Worm (Caenorhabditis elegans): ENCODE data around the gene R08C7.5.

The R08C7.5 gene

DNA sequence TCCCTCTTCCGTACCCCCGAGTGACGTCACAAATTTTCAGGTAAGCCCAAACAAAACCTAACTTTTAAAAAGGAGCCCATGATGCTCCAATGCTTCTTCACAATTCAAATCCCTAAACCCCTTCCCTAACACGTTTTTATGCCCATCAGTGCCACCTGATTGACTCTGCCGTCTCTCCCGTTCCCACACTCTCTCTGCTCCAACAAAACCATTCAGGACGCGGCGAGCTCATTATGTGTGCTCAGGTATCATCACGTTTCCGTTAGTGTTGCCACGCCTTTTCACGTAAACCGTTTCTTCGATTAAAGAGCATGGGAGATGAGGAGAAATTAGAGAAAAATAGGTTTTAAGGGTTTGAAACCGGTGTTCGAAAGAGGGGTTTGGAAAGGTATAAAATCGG lies 33.1 kb downstream of the R08C7.5 start, which contains the start of gene M01H9.2:
Gene M01H9.2 (minus strand): TSS at position 101 of the 400 bp plus-strand sequence.
- TF ChIP-seq ceh-9 (tag; optimal IDR thresholded peaks at IDR 0.05) (no peak), lsy-12 (tag; optimal IDR thresholded peaks at IDR 0.05) (no peak), nhr-77 (tag; optimal IDR thresholded peaks at IDR 0.05) (no peak), ZK546.5 (tag; optimal IDR thresholded peaks at IDR 0.05) (no peak), unc-39 (tag; optimal IDR thresholded peaks at IDR 0.05) (no peak), egl-27 (tag; optimal IDR thresholded peaks at IDR 0.05) (no peak), ztf-4 (tag; optimal IDR thresholded peaks at IDR 0.05) (no peak), hmg-11 (tag; optimal IDR thresholded peaks at IDR 0.05) (no peak), tbx-2 (tag; optimal IDR thresholded peaks at IDR 0.05) (no peak), mml-1 (tag; optimal IDR thresholded peaks at IDR 0.05) (no peak), lin-39 (tag; optimal IDR thresholded peaks at IDR 0.05) (no peak), ceh-16 (tag; optimal IDR thresholded peaks at IDR 0.05) (no peak), egl-5 (tag; optimal IDR thresholded peaks at IDR 0.05) (no peak), sea-2 (GFP tag; optimal IDR thresholded peaks at IDR 0.05) (no peak), jun-1 (tag; optimal IDR thresholded peaks at IDR 0.05) (no peak)

DNA sequence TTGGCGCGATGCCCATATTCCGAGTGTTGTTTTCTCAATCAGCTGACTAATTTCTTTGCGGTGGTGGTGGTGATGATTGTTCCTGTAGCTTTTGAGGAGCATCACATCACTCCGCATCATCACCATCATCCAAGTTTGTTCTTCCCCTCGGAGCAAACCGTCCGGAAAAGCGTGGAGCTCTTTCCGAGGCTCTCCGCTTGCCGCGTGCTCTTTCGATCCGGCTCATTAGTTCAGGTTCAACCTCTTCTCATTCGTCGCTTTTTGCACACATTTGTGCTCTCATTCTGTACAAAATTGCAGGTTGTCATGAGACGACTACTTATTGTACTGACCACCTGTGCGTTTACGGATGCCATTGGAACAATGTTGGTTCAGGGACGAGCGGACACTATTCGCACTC lies 35.2 kb downstream of the R08C7.5 start, which contains the start of gene M01H9.5:
Gene M01H9.5 (plus strand): TSS at position 301 of the 400 bp plus-strand sequence.
- TF ChIP-seq ceh-16 (tag; optimal IDR thresholded peaks at IDR 0.05) (no peak), unc-62 (GFP tag; optimal IDR thresholded peaks at IDR 0.05) (no peak), nhr-12 (tag; optimal IDR thresholded peaks at IDR 0.05) (no peak), lsy-12 (tag; optimal IDR thresholded peaks at IDR 0.05) (no peak), snpc-4 (tag; optimal IDR thresholded peaks at IDR 0.05) (no peak), nhr-23 (tag; optimal IDR thresholded peaks at IDR 0.05) (no peak), skn-1 (tag; optimal IDR thresholded peaks at IDR 0.05) (no peak), elt-3 (tag; optimal IDR thresholded peaks at IDR 0.05) (no peak), aly-2 (tag; optimal IDR thresholded peaks at IDR 0.05) (no peak)

ce11 chrIV:4468046-4468727 lies 38.2 kb downstream of the R08C7.5 start:
- TF ChIP-seq ztf-4 (tag; optimal IDR thresholded peaks at IDR 0.05): peak; percentile 69
- no peak for TF ChIP-seq daf-12 (tag; optimal IDR thresholded peaks at IDR 0.05)
- TF ChIP-seq lsy-12 (tag; optimal IDR thresholded peaks at IDR 0.05): peak; percentile 46
- no peak for TF ChIP-seq sea-2 (GFP tag; optimal IDR thresholded peaks at IDR 0.05)
- TF ChIP-seq jun-1 (tag; optimal IDR thresholded peaks at IDR 0.05): peak; percentile 17
- TF ChIP-seq hmg-11 (tag; optimal IDR thresholded peaks at IDR 0.05): peak; percentile 9
- TF ChIP-seq nhr-43 (tag; optimal IDR thresholded peaks at IDR 0.05; ENCODE audit: poor library complexity, severe bottlenecking): peak; percentile 65
- TF ChIP-seq tbx-2 (tag; optimal IDR thresholded peaks at IDR 0.05): peak; percentile 46
- peak; percentile 40 for TF ChIP-seq elt-2 (tag; optimal IDR thresholded peaks at IDR 0.05)
- TF ChIP-seq pha-4 (tag; optimal IDR thresholded peaks at IDR 0.05): peak; percentile 46
- peak; percentile 14 for TF ChIP-seq nhr-23 (tag; optimal IDR thresholded peaks at IDR 0.05)
- TF ChIP-seq snpc-4 (tag; optimal IDR thresholded peaks at IDR 0.05): no peak
- TF ChIP-seq ama-1 (optimal IDR thresholded peaks at IDR 0.05): peak; percentile 98
- TF ChIP-seq ceh-28 (tag; optimal IDR thresholded peaks at IDR 0.05): no peak
- no peak for TF ChIP-seq ceh-16 (tag; optimal IDR thresholded peaks at IDR 0.05)

DNA sequence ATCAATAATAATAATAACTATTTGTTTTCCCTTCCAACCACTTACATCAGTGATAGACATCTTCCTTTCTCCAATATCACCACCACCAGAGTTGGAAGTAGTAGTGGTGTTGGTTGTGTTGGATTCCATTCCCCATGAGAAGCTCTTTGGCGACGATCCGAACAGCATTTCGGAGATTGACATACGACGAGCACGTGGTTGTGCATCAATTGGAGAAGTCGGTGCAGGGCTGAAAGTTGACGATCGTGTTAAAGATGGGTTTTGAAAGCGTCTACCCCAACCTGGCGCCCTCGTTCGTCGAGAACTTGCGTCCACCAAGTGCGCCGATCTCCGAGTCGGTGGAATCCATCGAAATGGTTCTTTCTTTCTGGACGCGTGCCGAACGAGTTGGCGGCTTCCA lies 39.0 kb downstream of the R08C7.5 start:
- TF ChIP-seq ceh-9 (tag; optimal IDR thresholded peaks at IDR 0.05): no peak
- no peak for TF ChIP-seq ZK546.5 (tag; optimal IDR thresholded peaks at IDR 0.05)

ce11 chrIV:4469770-4470709 lies 40.0 kb downstream of the R08C7.5 start:
- TF ChIP-seq eor-1 (tag; optimal IDR thresholded peaks at IDR 0.05): no peak
- no peak for TF ChIP-seq daf-12 (tag; optimal IDR thresholded peaks at IDR 0.05)
- no peak for TF ChIP-seq ztf-11 (tag; optimal IDR thresholded peaks at IDR 0.05)
- no peak for TF ChIP-seq R02D3.7 (tag; optimal IDR thresholded peaks at IDR 0.05)
- no peak for TF ChIP-seq ceh-28 (tag; optimal IDR thresholded peaks at IDR 0.05)
- TF ChIP-seq zag-1 (tag; optimal IDR thresholded peaks at IDR 0.05): no peak
- TF ChIP-seq nhr-28 (tag; optimal IDR thresholded peaks at IDR 0.05): no peak
- TF ChIP-seq fos-1 (tag; optimal IDR thresholded peaks at IDR 0.05): no peak
- TF ChIP-seq elt-2 (tag; optimal IDR thresholded peaks at IDR 0.05): peak; percentile 69
- no peak for TF ChIP-seq tbx-2 (tag; optimal IDR thresholded peaks at IDR 0.05)
- no peak for TF ChIP-seq elt-3 (tag; optimal IDR thresholded peaks at IDR 0.05)
- TF ChIP-seq skn-1 (tag; optimal IDR thresholded peaks at IDR 0.05): no peak
- TF ChIP-seq nfya-1 (tag; optimal IDR thresholded peaks at IDR 0.05; ENCODE audit: insufficient read depth): peak; percentile 74
- TF ChIP-seq nhr-76 (tag; optimal IDR thresholded peaks at IDR 0.05): no peak
- no peak for TF ChIP-seq sea-2 (GFP tag; optimal IDR thresholded peaks at IDR 0.05)
- TF ChIP-seq pqm-1 (tag; optimal IDR thresholded peaks at IDR 0.05): peak; percentile 17
- no peak for TF ChIP-seq ceh-82 (tag; optimal IDR thresholded peaks at IDR 0.05)
- no peak for TF ChIP-seq ZK546.5 (tag; optimal IDR thresholded peaks at IDR 0.05)
- TF ChIP-seq nhr-67 (tag; optimal IDR thresholded peaks at IDR 0.05): no peak
- peak; percentile 11 for TF ChIP-seq jun-1 (tag; optimal IDR thresholded peaks at IDR 0.05)
- TF ChIP-seq nhr-12 (tag; optimal IDR thresholded peaks at IDR 0.05): no peak
- TF ChIP-seq lin-15B (tag; optimal IDR thresholded peaks at IDR 0.05): no peak
- TF ChIP-seq egl-27 (tag; optimal IDR thresholded peaks at IDR 0.05): no peak
- TF ChIP-seq pha-4 (tag; optimal IDR thresholded peaks at IDR 0.05): peak; percentile 88
- TF ChIP-seq aly-2 (tag; optimal IDR thresholded peaks at IDR 0.05): no peak

Measured in whole organism, L3 larva.